Worm (Caenorhabditis elegans): ENCODE data around the gene asp-6.

asp-6 gene

ce11 chrV:8219550-8219949 lies 49.2 kb downstream of the asp-6 start:
- TF ChIP-seq klf-2 (GFP tag; conservative IDR thresholded peaks at IDR 0.05) (no peak), ref-1 (GFP tag; conservative IDR thresholded peaks at IDR 0.05) (no peak), ztf-23 (GFP tag; IDR thresholded peaks at IDR 0.05) (no peak), flt-1 (GFP tag; IDR thresholded peaks at IDR 0.05) (no peak), cog-1 (tag; optimal IDR thresholded peaks at IDR 0.05) (no peak), tab-1 (GFP tag; IDR thresholded peaks at IDR 0.05) (no peak), ztf-29 (GFP tag; IDR thresholded peaks at IDR 0.05) (no peak), T22C8.4 (GFP tag; IDR thresholded peaks at IDR 0.05) (no peak), med-1 (GFP tag; optimal IDR thresholded peaks at IDR 0.05; ENCODE audit: insufficient read depth) (no peak)

ce11 chrV:8217661-8218265 lies 51.0 kb downstream of the asp-6 start, which contains the start of gene K07C11.8:
Gene K07C11.8, minus strand, starts transcription at chrV:8217884.
- TF ChIP-seq tab-1 (GFP tag; IDR thresholded peaks at IDR 0.05) (no peak), med-1 (GFP tag; optimal IDR thresholded peaks at IDR 0.05; ENCODE audit: insufficient read depth) (no peak), cog-1 (tag; optimal IDR thresholded peaks at IDR 0.05) (no peak), ref-1 (GFP tag; conservative IDR thresholded peaks at IDR 0.05) (no peak), flt-1 (GFP tag; IDR thresholded peaks at IDR 0.05) (no peak), ztf-29 (GFP tag; IDR thresholded peaks at IDR 0.05) (no peak), ztf-23 (GFP tag; IDR thresholded peaks at IDR 0.05) (no peak), T22C8.4 (GFP tag; IDR thresholded peaks at IDR 0.05) (no peak)

All from whole organism, midembryonic.